Worm (Caenorhabditis elegans) whole organism, early embryonic: Measurements from ENCODE around the gene irld-14.

Source experiments
- B0310.2 ChIP-seq: sonication (generic microtip); optimal IDR thresholded peaks from 2 replicates; lab custom pipeline; 2016; ENCODE audit warnings: mild to moderate bottlenecking, missing genetic modification characterization, missing compliant biosample characterization
- F13C5.2 ChIP-seq: sonication (generic microtip); optimal IDR thresholded peaks from 2 replicates; lab custom pipeline; 2017; ENCODE audit warnings: mild to moderate bottlenecking, missing genetic modification characterization, inconsistent platforms, missing compliant biosample characterization
- aly-1 ChIP-seq: sonication (generic microtip); optimal IDR thresholded peaks from 2 replicates; lab custom pipeline; 2016; ENCODE audit warnings: missing genetic modification characterization, missing compliant biosample characterization
- ama-1 ChIP-seq: fragments of 150-350 bp; optimal IDR thresholded peaks from 2 replicates; lab custom pipeline; 2014
- ceh-13 ChIP-seq: fragments of 200-800 bp; sonication (Bioruptor generic); optimal IDR thresholded peaks from 2 replicates; lab custom pipeline; 2018; ENCODE audit warnings: mild to moderate bottlenecking, missing genetic modification characterization, missing compliant biosample characterization
- ceh-36 ChIP-seq: sonication (generic microtip); optimal IDR thresholded peaks from 2 replicates; lab custom pipeline; 2016; ENCODE audit warnings: missing genetic modification characterization, inconsistent platforms, missing compliant biosample characterization
- ets-7 ChIP-seq: sonication (generic microtip); optimal IDR thresholded peaks from 2 replicates; lab custom pipeline; 2016; ENCODE audit warnings: missing genotype, missing genetic modification characterization, missing compliant biosample characterization
- flt-1 ChIP-seq: fragments of 200-800 bp; sonication (Bioruptor generic); IDR thresholded peaks from 2 replicates; pipeline ENCODE4 v1.3.6; 2022; ENCODE audit warnings: missing genetic modification characterization, missing compliant biosample characterization
- hmbx-1 ChIP-seq: sonication (generic microtip); optimal IDR thresholded peaks from 2 replicates; lab custom pipeline; 2016; ENCODE audit warnings: mild to moderate bottlenecking, missing genetic modification characterization, missing compliant biosample characterization
- hmg-4 ChIP-seq: fragments of 200-800 bp; sonication (Bioruptor generic); optimal IDR thresholded peaks from 2 replicates; lab custom pipeline; 2018; ENCODE audit warnings: mild to moderate bottlenecking, missing genetic modification characterization, missing compliant biosample characterization
- hnd-1 ChIP-seq: sonication (generic microtip); optimal IDR thresholded peaks from 2 replicates; lab custom pipeline; 2016; ENCODE audit warnings: missing genetic modification characterization, missing compliant biosample characterization
- pes-1 ChIP-seq: fragments of 200-800 bp; sonication (Bioruptor generic); IDR thresholded peaks from 2 replicates; pipeline ENCODE4 v1.3.6; 2022; ENCODE audit warnings: missing genetic modification reagents, missing genetic modification characterization, missing compliant biosample characterization
- scrt-1 ChIP-seq: fragments of 200-800 bp; sonication (Bioruptor generic); IDR thresholded peaks from 2 replicates; pipeline ENCODE4 v1.3.6; 2022; ENCODE audit warnings: missing genetic modification characterization, missing compliant biosample characterization
- sea-1 ChIP-seq: fragments of 200-800 bp; sonication (Bioruptor generic); conservative IDR thresholded peaks from 2 replicates; pipeline ENCODE4 v1.3.6; 2022; ENCODE audit warnings: missing genetic modification characterization, missing compliant biosample characterization
- tbx-11 ChIP-seq: fragments of 200-800 bp; sonication (Bioruptor generic); IDR thresholded peaks from 2 replicates; pipeline ENCODE4 v1.3.6; 2022; ENCODE audit warnings: missing genetic modification characterization, missing compliant biosample characterization
- tbx-37 ChIP-seq: fragments of 200-800 bp; sonication (Bioruptor generic); conservative IDR thresholded peaks from 2 replicates; pipeline ENCODE4 v1.3.6; 2022; ENCODE audit warnings: missing genetic modification reagents, missing genetic modification characterization, missing compliant biosample characterization
- tra-4 ChIP-seq: sonication (generic microtip); optimal IDR thresholded peaks from 2 replicates; lab custom pipeline; 2017; ENCODE audit warnings: missing genetic modification characterization, missing compliant biosample characterization

irld-14 gene

DNA sequence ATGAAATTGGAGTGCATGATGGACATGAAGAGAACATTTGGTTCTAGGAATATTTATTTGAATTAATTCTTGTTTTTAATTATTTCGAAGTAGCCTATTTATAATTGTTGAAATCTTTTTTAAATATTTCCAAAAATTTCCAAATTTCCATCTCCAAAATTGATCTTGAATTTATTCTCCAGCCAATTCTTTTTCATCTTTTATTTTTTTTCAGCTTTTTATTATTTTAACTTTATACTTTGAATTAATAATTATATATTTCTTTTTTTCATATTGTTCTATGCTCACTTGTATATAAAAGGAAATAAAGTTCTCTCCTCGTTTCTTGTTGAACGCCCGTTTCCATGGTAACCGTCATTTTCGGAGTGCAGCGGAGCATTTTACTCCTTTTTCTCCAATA lies 16.4 kb upstream of the irld-14 start, which contains the start of gene xbx-1:
xbx-1 (plus strand) TSS at position 301 of the 400 bp plus-strand sequence.
- no peak for TF ChIP-seq tbx-11

DNA sequence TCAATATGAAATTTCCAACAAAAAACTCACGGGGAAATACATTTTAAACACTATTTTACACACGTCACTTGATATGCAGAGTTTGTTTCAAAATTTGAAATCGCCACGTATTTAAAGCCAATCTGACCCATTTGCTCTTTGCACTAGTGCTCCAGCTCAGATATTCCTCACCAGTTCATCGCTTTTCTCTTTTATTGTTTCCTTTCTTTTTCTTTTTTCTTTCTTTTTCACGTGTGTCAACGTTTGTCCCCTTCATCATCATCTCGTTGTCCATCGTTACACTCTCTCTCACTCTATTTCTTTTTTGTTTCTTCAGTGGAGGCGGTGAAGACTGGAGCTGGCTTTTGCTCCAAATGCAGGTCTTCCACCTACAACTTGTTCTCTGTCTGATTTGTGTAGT lies 11.7 kb upstream of the irld-14 start, which contains the start of gene F02D8.4:
F02D8.4 (plus strand) TSS at position 301 of the 400 bp plus-strand sequence.
- TF ChIP-seq tbx-11 (no peak), tbx-37 (GFP tag; lab: Robert Waterston, UW) (no peak), hmbx-1 (tag; lab: Kevin White, UChicago) (no peak), scrt-1 (GFP tag; lab: Robert Waterston, UW) (no peak), sea-1 (GFP tag; lab: Robert Waterston, UW) (no peak), ceh-36 (tag; lab: Kevin White, UChicago) (no peak), hnd-1 (tag; lab: Kevin White, UChicago) (no peak)

DNA sequence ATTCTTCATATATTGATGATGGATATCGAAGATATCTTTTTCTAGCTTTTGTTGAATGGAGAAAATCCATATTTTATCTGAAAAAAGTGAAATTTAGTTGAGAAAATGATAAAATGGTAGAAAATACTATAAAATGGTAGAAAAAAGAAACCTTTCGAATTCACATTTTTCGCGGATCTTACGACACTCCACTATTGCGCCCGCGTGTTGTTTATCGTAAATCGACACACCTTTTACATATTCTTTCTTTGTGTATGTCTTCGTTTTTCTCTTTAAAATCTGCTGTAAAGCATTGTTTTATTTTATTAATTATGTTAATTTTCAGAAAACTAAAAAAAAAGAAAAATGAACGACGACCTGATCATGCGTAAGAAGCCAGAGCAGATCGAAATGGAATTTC lies 5.5 kb upstream of the irld-14 start, which contains the start of the genes cdt-2 and T01C3.2:
cdt-2 (minus strand) TSS at position 284 of the 400 bp plus-strand sequence.
T01C3.2 (plus strand) TSS at position 326 of the 400 bp plus-strand sequence.
- TF ChIP-seq ceh-13 (no peak), aly-1 (tag; lab: Kevin White, UChicago) (no peak), tbx-11 (no peak), hmg-4 (GFP tag; lab: Kevin White, UChicago) (no peak), ets-7 (tag; lab: Kevin White, UChicago) (no peak), ceh-36 (tag; lab: Kevin White, UChicago) (no peak), sea-1 (GFP tag; lab: Robert Waterston, UW) (no peak), flt-1 (GFP tag; lab: Robert Waterston, UW) (no peak)

DNA sequence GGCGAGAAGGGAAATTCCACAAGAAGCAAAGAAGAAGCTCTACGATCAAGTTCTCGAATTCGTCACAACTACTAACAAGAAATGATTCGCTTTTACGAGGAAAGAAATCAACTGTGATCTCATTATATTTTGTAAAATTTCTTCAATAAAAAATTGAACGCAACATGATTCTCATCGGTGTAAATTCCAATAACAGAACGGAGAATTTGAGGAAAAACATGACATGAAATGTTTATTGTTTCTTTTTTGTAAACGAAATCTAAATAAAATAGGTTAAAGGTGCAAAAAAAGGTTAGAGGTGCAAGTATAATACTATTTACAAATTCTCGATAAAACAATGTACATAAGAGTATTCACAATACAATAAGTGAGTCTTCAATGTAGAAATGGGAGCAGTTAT lies 4.8 kb upstream of the irld-14 start:
- TF ChIP-seq aly-1 (tag; lab: Kevin White, UChicago), result no peak
- no peak for TF ChIP-seq F13C5.2 (tag; lab: Kevin White, UChicago)
- TF ChIP-seq ceh-36 (tag; lab: Kevin White, UChicago), result no peak
- no peak for TF ChIP-seq hmg-4 (GFP tag; lab: Kevin White, UChicago)
- no peak for TF ChIP-seq sea-1 (GFP tag; lab: Robert Waterston, UW)
- TF ChIP-seq tbx-11, result no peak

DNA sequence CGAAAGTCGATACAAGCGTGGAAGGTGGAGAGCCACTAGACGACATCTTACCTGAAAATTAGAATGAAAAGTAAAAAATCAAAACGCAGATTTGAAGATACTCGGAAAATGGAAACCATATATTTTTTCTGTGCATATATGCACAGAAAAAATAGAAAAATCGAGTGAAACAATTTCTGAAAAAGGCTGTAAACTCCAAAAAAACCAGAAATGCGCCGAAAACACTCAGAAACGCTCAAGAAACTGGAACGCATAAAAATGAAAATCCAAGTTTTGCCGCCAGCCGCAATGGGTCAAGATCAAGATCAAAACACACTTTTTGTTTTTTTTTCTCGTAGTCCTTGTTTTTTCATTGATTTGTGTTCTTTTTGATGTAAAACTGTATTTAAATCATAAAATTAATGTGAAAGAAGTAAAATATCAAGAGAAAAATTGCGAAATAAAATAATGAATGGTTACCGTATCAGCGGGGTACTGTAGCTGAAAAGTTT lies 3.7 kb upstream of the irld-14 start, which contains the start of gene T01C3.3:
T01C3.3 (minus strand) TSS at position 51 of the 491 bp plus-strand sequence.
- no peak for TF ChIP-seq hmbx-1 (tag; lab: Kevin White, UChicago)
- no peak for TF ChIP-seq tbx-11
- no peak for TF ChIP-seq tra-4 (tag; lab: Kevin White, UChicago)
- no peak for TF ChIP-seq ama-1 (lab: Kevin White, UChicago)
- no peak for TF ChIP-seq ets-7 (tag; lab: Kevin White, UChicago)
- no peak for TF ChIP-seq flt-1 (GFP tag; lab: Robert Waterston, UW)
- no peak for TF ChIP-seq ceh-36 (tag; lab: Kevin White, UChicago)
- no peak for TF ChIP-seq ceh-13
- TF ChIP-seq B0310.2, result no peak
- no peak for TF ChIP-seq tbx-37 (GFP tag; lab: Robert Waterston, UW)
- TF ChIP-seq F13C5.2 (tag; lab: Kevin White, UChicago), result no peak

DNA sequence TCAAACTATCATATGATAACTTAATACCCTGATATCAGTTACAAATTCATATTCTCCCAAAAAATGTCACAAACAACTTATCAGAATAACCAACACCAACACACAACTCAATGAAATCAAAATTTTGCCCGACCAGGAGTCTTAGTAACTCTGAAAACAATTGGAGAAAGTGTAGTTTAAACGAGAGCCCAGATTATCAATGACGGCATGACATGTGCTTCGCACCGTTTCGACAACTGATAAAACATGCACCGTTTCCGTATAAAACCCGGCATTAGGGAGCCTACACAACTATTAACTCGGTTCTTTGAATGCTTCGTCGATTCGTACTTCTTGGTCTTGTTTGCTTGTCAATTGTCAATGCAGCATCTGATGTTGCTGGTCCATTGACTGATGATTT lies 2.7 kb upstream of the irld-14 start, which contains the start of gene fil-1:
fil-1 (plus strand) TSS at position 219 of the 400 bp plus-strand sequence.
- no peak for TF ChIP-seq flt-1 (GFP tag; lab: Robert Waterston, UW)
- no peak for TF ChIP-seq scrt-1 (GFP tag; lab: Robert Waterston, UW)
- no peak for TF ChIP-seq aly-1 (tag; lab: Kevin White, UChicago)
- no peak for TF ChIP-seq B0310.2
- TF ChIP-seq pes-1, result no peak
- TF ChIP-seq hnd-1 (tag; lab: Kevin White, UChicago), result no peak
- TF ChIP-seq ceh-13, result no peak
- no peak for TF ChIP-seq tbx-11
- TF ChIP-seq tbx-37 (GFP tag; lab: Robert Waterston, UW), result no peak
- TF ChIP-seq hmbx-1 (tag; lab: Kevin White, UChicago), result no peak
- no peak for TF ChIP-seq ceh-36 (tag; lab: Kevin White, UChicago)
- TF ChIP-seq F13C5.2 (tag; lab: Kevin White, UChicago), result no peak
- no peak for TF ChIP-seq sea-1 (GFP tag; lab: Robert Waterston, UW)

DNA sequence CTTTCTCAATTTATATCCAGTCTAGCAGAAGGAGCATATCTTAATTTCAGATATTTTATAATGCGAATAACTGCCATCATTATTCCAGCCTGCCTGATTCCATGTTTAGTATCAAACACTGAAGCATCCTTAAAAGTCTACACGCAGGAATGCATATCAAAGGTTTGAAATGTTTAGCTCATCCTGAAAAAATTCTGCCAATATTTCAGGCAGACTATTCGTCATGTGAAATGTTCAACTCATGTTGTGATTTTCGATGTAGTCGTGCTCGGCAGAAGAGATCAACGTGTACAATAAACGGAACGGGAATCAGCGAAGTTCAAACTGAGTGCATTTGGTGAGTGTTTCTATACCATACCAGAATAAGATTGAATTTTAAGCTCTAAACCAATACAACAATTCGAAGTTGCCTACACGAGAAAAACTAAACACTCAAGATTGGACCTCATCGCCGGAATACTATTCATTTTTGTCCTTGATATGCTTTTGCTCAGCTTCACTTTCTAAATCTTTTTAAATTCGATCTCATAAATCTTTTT lies 3.2 kb downstream of the irld-14 start, which contains the start of gene T01C3.11:
T01C3.11 (plus strand) TSS at position 51 of the 539 bp plus-strand sequence.
- no peak for TF ChIP-seq flt-1 (GFP tag; lab: Robert Waterston, UW)
- TF ChIP-seq hmbx-1 (tag; lab: Kevin White, UChicago), result no peak
- no peak for TF ChIP-seq ets-7 (tag; lab: Kevin White, UChicago)
- no peak for TF ChIP-seq pes-1
- no peak for TF ChIP-seq tra-4 (tag; lab: Kevin White, UChicago)
- no peak for TF ChIP-seq tbx-11
- TF ChIP-seq ama-1 (lab: Kevin White, UChicago), result no peak
- TF ChIP-seq F13C5.2 (tag; lab: Kevin White, UChicago), result no peak
- TF ChIP-seq tbx-37 (GFP tag; lab: Robert Waterston, UW), result no peak
- TF ChIP-seq sea-1 (GFP tag; lab: Robert Waterston, UW), result no peak
- TF ChIP-seq scrt-1 (GFP tag; lab: Robert Waterston, UW), result no peak
- no peak for TF ChIP-seq ceh-13
- TF ChIP-seq aly-1 (tag; lab: Kevin White, UChicago), result no peak
- no peak for TF ChIP-seq hnd-1 (tag; lab: Kevin White, UChicago)
